Worm (Caenorhabditis elegans): ENCODE measurements around the gene C27H5.12.

C27H5.12 gene

DNA sequence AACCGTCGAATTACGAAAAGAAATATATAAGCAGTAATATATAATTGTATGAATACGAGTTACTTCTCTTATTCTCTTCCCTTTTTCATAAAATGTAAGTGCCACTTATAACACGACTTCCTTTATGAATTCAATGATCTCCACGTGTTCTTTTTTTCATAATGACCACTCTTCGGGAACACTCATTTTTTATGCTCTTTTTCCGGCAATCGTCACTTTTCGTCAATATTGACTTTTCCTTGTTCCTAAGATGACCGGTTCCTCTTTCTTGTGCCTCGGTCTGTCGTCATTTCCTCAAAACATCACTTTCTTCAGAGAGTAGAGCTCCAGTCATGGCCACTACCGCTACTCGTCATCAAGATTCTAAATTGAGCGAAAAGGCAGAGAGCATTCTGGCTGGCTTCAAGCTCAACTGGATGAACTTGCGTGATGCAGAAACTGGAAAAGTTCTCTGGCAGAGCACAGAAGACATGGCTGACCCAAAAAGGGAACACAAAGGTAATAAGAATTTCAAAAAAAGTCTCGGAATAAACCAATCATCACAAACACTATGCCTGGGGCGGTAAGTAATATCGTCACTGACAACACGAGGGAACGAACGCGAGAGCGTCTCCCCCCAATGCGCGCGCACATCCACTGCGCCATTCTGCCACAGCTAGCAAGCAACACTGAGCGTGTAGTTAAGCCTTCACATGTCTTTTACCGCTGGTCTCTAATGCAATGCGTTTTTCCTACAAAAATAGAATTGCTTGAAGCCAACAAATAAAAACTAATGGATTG is 22.3 kb upstream of the C27H5.12 start, which contains the start of gene pdl-1 (continued):
- TF ChIP-seq egl-27 (tag; optimal IDR thresholded peaks at IDR 0.05) (no peak), ceh-28 (tag; optimal IDR thresholded peaks at IDR 0.05) (no peak), zip-11 (GFP tag; IDR thresholded peaks at IDR 0.05) (peak; percentile 55; the same call in 1 of the 2 replicates), aha-1 (tag) (peak; percentile 67), fos-1 (tag; optimal IDR thresholded peaks at IDR 0.05) (no peak), ceh-62 (tag; optimal IDR thresholded peaks at IDR 0.05) (no peak), rbr-2 (tag; optimal IDR thresholded peaks at IDR 0.05) (peak; percentile 84), lin-13 (GFP tag; optimal IDR thresholded peaks at IDR 0.05) (peak; percentile 62), dve-1 (tag; optimal IDR thresholded peaks at IDR 0.05; ENCODE audit: insufficient read depth) (peak; percentile 61), nhr-6 (tag; optimal IDR thresholded peaks at IDR 0.05) (peak; percentile 46), F10B5.3 (tag; optimal IDR thresholded peaks at IDR 0.05) (peak; percentile 69), mxl-2 (GFP tag; conservative IDR thresholded peaks at IDR 0.05) (no peak; the same call in 1 of the 2 replicates), dpl-1 (GFP tag; optimal IDR thresholded peaks at IDR 0.05) (peak; percentile 40), pha-4 (GFP tag; IDR thresholded peaks at IDR 0.05) (peak; percentile 96), pha-4 (tag; optimal IDR thresholded peaks at IDR 0.05) (peak; percentile 58), mep-1 (tag; optimal IDR thresholded peaks at IDR 0.05) (peak; percentile 80), R02D3.7 (tag; optimal IDR thresholded peaks at IDR 0.05) (no peak), cey-2 (tag; optimal IDR thresholded peaks at IDR 0.05; ENCODE audit: borderline replicate concordance, insufficient read depth) (no peak), ZK546.5 (tag; optimal IDR thresholded peaks at IDR 0.05) (no peak), lim-7 (GFP tag; IDR thresholded peaks at IDR 0.05) (peak; percentile 99), nhr-111 (GFP tag; optimal IDR thresholded peaks at IDR 0.05) (peak; percentile 91), hlh-11 (tag; optimal IDR thresholded peaks at IDR 0.05) (peak; percentile 60), lsy-2 (tag; optimal IDR thresholded peaks at IDR 0.05) (peak in 1 of 2 experiments; percentile 72), unc-39 (tag; optimal IDR thresholded peaks at IDR 0.05) (no peak), lin-38 (GFP tag; IDR thresholded peaks at IDR 0.05) (peak; percentile 87), nhr-11 (tag; optimal IDR thresholded peaks at IDR 0.05) (peak; percentile 57), mdl-1 (tag; optimal IDR thresholded peaks at IDR 0.05) (peak in 1 of 2 experiments; percentile 7), pqm-1 (tag; optimal IDR thresholded peaks at IDR 0.05) (no peak), zfp-2 (tag; optimal IDR thresholded peaks at IDR 0.05) (peak; percentile 32), nhr-41 (GFP tag; IDR thresholded peaks at IDR 0.05) (peak; percentile 86), spr-3 (GFP tag; optimal IDR thresholded peaks at IDR 0.05) (peak; percentile 77), mxl-3 (GFP tag; optimal IDR thresholded peaks at IDR 0.05) (peak; percentile 53), saeg-2 (GFP tag; IDR thresholded peaks at IDR 0.05) (peak; percentile 85), mes-2 (tag; optimal IDR thresholded peaks at IDR 0.05; ENCODE audit: poor library complexity, severe bottlenecking) (peak; percentile 86), tra-1 (GFP tag; IDR thresholded peaks at IDR 0.05) (peak; percentile 82), Y105C5A.15 (GFP tag; IDR thresholded peaks at IDR 0.05) (0 out of 2 replicates have a peak, but pooled peaks have one; percentile 68), vab-7 (GFP tag; IDR thresholded peaks at IDR 0.05) (peak; percentile 96), ctbp-1 (GFP tag; IDR thresholded peaks at IDR 0.05) (peak; percentile 93), daf-8 (GFP tag; IDR thresholded peaks at IDR 0.05) (peak; percentile 24; the same call in 1 of the 2 replicates), unc-130 (GFP tag; optimal IDR thresholded peaks at IDR 0.05) (peak; percentile 57), lir-3 (tag; optimal IDR thresholded peaks at IDR 0.05) (peak; percentile 94), zip-2 (tag; optimal IDR thresholded peaks at IDR 0.05) (peak; percentile 73), ceh-32 (tag; optimal IDR thresholded peaks at IDR 0.05; ENCODE audit: poor library complexity) (peak; percentile 51), ztf-11 (tag; optimal IDR thresholded peaks at IDR 0.05) (no peak), ceh-20 (GFP tag; IDR thresholded peaks at IDR 0.05) (peak; percentile 74; the same call in 1 of the 2 replicates), nhr-28 (tag; optimal IDR thresholded peaks at IDR 0.05) (peak; percentile 18), duxl-1 (tag; optimal IDR thresholded peaks at IDR 0.05; ENCODE audit: poor library complexity) (peak; percentile 83), F26F4.8 (GFP tag; conservative IDR thresholded peaks at IDR 0.05) (peak; percentile 94), nhr-42 (GFP tag; IDR thresholded peaks at IDR 0.05) (peak; percentile 69; the same call in 1 of the 2 replicates)

All from whole organism, L4 larva.